Fruit fly (Drosophila melanogaster): ENCODE measurements around the gene Cpr67Fa1.

Cpr67Fa1 gene

DNA sequence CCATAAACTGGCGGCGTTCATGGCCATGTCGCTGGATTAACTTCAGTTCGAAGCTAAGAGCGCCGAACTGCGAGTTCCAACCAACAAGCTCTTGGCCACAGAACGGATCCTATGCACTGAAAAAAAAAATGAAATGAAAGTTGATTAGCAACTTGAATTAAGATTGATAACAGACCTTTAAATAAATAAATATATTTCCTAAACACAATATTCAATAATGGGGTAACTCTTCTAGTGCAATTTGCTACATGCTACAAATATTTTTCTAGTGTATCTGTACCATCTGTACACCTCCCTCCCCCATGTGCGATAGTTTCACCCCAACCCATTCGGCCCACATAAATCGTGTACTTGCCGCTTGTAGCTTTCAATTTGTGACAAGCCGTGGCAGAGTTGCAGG, 19.8 kb downstream of the Cpr67Fa1 start:
- TF ChIP-seq Ets21C (GFP tag; optimal IDR thresholded peaks at IDR 0.05) (no peak), Eip78C (GFP tag) (peak; percentile 55), CG32006 (GFP tag; optimal IDR thresholded peaks at IDR 0.05) (peak; percentile 28), CG6854 (GFP tag; optimal IDR thresholded peaks at IDR 0.05) (no peak), pdm3 (GFP tag; optimal IDR thresholded peaks at IDR 0.05) (no peak), net (GFP tag; optimal IDR thresholded peaks at IDR 0.05) (no peak), Sox14 (GFP tag; optimal IDR thresholded peaks at IDR 0.05) (no peak), Lpt (GFP tag; optimal IDR thresholded peaks at IDR 0.05) (no peak), CG6163 (GFP tag; IDR thresholded peaks at IDR 0.05) (peak; percentile 58), CG6792 (GFP tag; optimal IDR thresholded peaks at IDR 0.05) (no peak), CG8119 (GFP tag; IDR thresholded peaks at IDR 0.05) (peak; percentile 44; the same call in 1 of the 3 replicates), CG9139 (GFP tag; optimal IDR thresholded peaks at IDR 0.05) (no peak), CG10631 (GFP tag; optimal IDR thresholded peaks at IDR 0.05) (peak; percentile 40)

DNA sequence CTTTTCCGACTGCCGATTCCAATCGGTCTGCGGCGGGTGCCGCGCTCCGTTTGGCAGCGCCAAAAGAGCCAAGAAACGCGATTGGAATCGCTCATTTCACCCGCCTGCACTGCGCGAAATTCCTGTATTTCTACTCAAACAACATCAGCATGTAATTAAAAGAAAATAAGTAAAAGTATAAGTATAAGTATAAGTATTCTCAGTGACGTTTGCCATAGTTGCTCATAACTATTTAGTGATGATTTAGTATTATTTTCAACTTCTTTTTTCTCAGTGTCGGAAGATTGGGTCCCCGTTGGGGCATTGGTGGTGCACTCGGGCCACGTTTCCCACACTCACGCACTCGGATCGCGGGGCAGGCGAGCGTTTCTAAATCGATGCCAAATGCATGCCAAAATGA, 23.4 kb downstream of the Cpr67Fa1 start:
- peak; percentile 50 for TF ChIP-seq spab (GFP tag; optimal IDR thresholded peaks at IDR 0.05)
- TF ChIP-seq CG32006 (GFP tag; optimal IDR thresholded peaks at IDR 0.05), result peak; percentile 84
- peak; percentile 73 for TF ChIP-seq OdsH (GFP tag; optimal IDR thresholded peaks at IDR 0.05)
- no peak for TF ChIP-seq Hr38 (GFP tag; optimal IDR thresholded peaks at IDR 0.05)
- no peak for TF ChIP-seq Eip93F (GFP tag; optimal IDR thresholded peaks at IDR 0.05)
- peak; percentile 79 for TF ChIP-seq svp (GFP tag)
- no peak for TF ChIP-seq CG8319 (GFP tag; optimal IDR thresholded peaks at IDR 0.05)
- TF ChIP-seq topi (GFP tag; optimal IDR thresholded peaks at IDR 0.05), result peak; percentile 47
- TF ChIP-seq Eip78C (GFP tag), result peak; percentile 87
- peak; percentile 51 for TF ChIP-seq lz (GFP tag; optimal IDR thresholded peaks at IDR 0.05)
- TF ChIP-seq Sox15 (GFP tag; optimal IDR thresholded peaks at IDR 0.05), result no peak
- peak; percentile 55 for TF ChIP-seq CG10669 (GFP tag; optimal IDR thresholded peaks at IDR 0.05)
- TF ChIP-seq Sox14 (GFP tag; optimal IDR thresholded peaks at IDR 0.05), result peak; percentile 63
- peak; percentile 63 for TF ChIP-seq achi (GFP tag; optimal IDR thresholded peaks at IDR 0.05)
- TF ChIP-seq Blimp-1 (GFP tag; optimal IDR thresholded peaks at IDR 0.05), result no peak
- TF ChIP-seq acj6 (GFP tag; optimal IDR thresholded peaks at IDR 0.05), result peak; percentile 61
- TF ChIP-seq esn (GFP tag; optimal IDR thresholded peaks at IDR 0.05), result peak; percentile 53
- peak; percentile 84 for TF ChIP-seq Hr4 (GFP tag; optimal IDR thresholded peaks at IDR 0.05)
- TF ChIP-seq CG15336 (GFP tag; IDR thresholded peaks at IDR 0.05), result peak; percentile 92
- TF ChIP-seq CG11902 (GFP tag; optimal IDR thresholded peaks at IDR 0.05), result no peak
- TF ChIP-seq CG1621 (tag; optimal IDR thresholded peaks at IDR 0.05), result peak; percentile 56
- peak; percentile 51 for TF ChIP-seq Met (GFP tag; optimal IDR thresholded peaks at IDR 0.05)
- peak; percentile 72 for TF ChIP-seq dac (GFP tag; optimal IDR thresholded peaks at IDR 0.05)
- peak; percentile 64 for TF ChIP-seq pdm3 (GFP tag; optimal IDR thresholded peaks at IDR 0.05)
- TF ChIP-seq cyc (GFP tag; optimal IDR thresholded peaks at IDR 0.05), result peak; percentile 49
- TF ChIP-seq Eip75B (GFP tag; optimal IDR thresholded peaks at IDR 0.05), result peak; percentile 65
- TF ChIP-seq CG3032 (tag; optimal IDR thresholded peaks at IDR 0.05), result peak; percentile 67
- TF ChIP-seq CG9139 (GFP tag; optimal IDR thresholded peaks at IDR 0.05), result no peak
- no peak for TF ChIP-seq CG16779 (tag; optimal IDR thresholded peaks at IDR 0.05)
- peak; percentile 17 to 53 for TF ChIP-seq ss (GFP tag; optimal IDR thresholded peaks at IDR 0.05)
- peak; percentile 90 for TF ChIP-seq CG6163 (GFP tag; IDR thresholded peaks at IDR 0.05)
- peak; percentile 44 for TF ChIP-seq Sox102F (GFP tag; optimal IDR thresholded peaks at IDR 0.05)
- TF ChIP-seq CG6276 (GFP tag; optimal IDR thresholded peaks at IDR 0.05), result peak; percentile 84
- peak; percentile 48 for TF ChIP-seq CG3919 (GFP tag; optimal IDR thresholded peaks at IDR 0.05)
- peak; percentile 58 for TF ChIP-seq dsx (GFP tag; optimal IDR thresholded peaks at IDR 0.05; ENCODE audit: poor library complexity, severe bottlenecking)
- TF ChIP-seq CG6792 (GFP tag; optimal IDR thresholded peaks at IDR 0.05), result peak; percentile 48
- TF ChIP-seq vri (GFP tag; optimal IDR thresholded peaks at IDR 0.05), result no peak
- TF ChIP-seq fkh (GFP tag; optimal IDR thresholded peaks at IDR 0.05), result no peak
- peak; percentile 85 for TF ChIP-seq CG8119 (GFP tag; IDR thresholded peaks at IDR 0.05)
- TF ChIP-seq CG4318 (GFP tag; optimal IDR thresholded peaks at IDR 0.05), result peak; percentile 81
- TF ChIP-seq CG6808 (GFP tag; optimal IDR thresholded peaks at IDR 0.05), result peak; percentile 26
- peak; percentile 51 for TF ChIP-seq Hr39 (GFP tag; optimal IDR thresholded peaks at IDR 0.05)
- TF ChIP-seq fd59A (GFP tag; optimal IDR thresholded peaks at IDR 0.05), result peak; percentile 63
- peak; percentile 20 for TF ChIP-seq Smox (GFP tag; optimal IDR thresholded peaks at IDR 0.05)
- peak; percentile 35 for TF ChIP-seq Lpt (GFP tag; optimal IDR thresholded peaks at IDR 0.05)
- no peak for TF ChIP-seq Ets21C (GFP tag; optimal IDR thresholded peaks at IDR 0.05)

Measured in whole organism, prepupa.